Worm (Caenorhabditis elegans) whole organism, L3 larva: ENCODE results near the gene T07E3.4.

Experiments used
- ama-1 ChIP-seq: fragments of 150-350 bp; optimal IDR thresholded peaks from 2 replicates; lab custom pipeline; 2018
- mdl-1 ChIP-seq: fragments of 150-350 bp; optimal IDR thresholded peaks from 2 replicates; lab custom pipeline; 2014; ENCODE audit warnings: missing biosample characterization, missing genetic modification characterization
- nhr-25 ChIP-seq: sonication (generic microtip); optimal IDR thresholded peaks from 2 replicates; lab custom pipeline; 2017; ENCODE audit warnings: missing biosample characterization, missing genetic modification characterization
- nhr-76 ChIP-seq: fragments of 150-350 bp; sonication (generic microtip); optimal IDR thresholded peaks from 5 replicates; lab custom pipeline; 2014; ENCODE audit warnings: missing biosample characterization, missing genetic modification characterization
- sea-2 ChIP-seq: fragments of 150-350 bp; sonication (generic microtip); optimal IDR thresholded peaks from 4 replicates; lab custom pipeline; 2014; ENCODE audit warnings: missing biosample characterization, missing genetic modification reagents, missing genetic modification characterization
- skn-1 ChIP-seq: fragments of 150-350 bp; optimal IDR thresholded peaks from 2 replicates; lab custom pipeline; 2014; ENCODE audit warnings: missing biosample characterization, missing genetic modification characterization
- snpc-4 ChIP-seq: fragments of 150-350 bp; optimal IDR thresholded peaks from 2 replicates; lab custom pipeline; 2014; ENCODE audit warnings: missing biosample characterization, missing genetic modification characterization
- tbx-2 ChIP-seq: sonication (generic microtip); optimal IDR thresholded peaks from 2 replicates; lab custom pipeline; 2016; ENCODE audit warnings: mild to moderate bottlenecking, missing genetic modification characterization, missing compliant biosample characterization
- ztf-11 ChIP-seq: fragments of 150-350 bp; optimal IDR thresholded peaks from 2 replicates; lab custom pipeline; 2014; ENCODE audit warnings: missing biosample characterization, missing genetic modification characterization
- ztf-4 ChIP-seq: fragments of 150-350 bp; optimal IDR thresholded peaks from 2 replicates; lab custom pipeline; 2014; ENCODE audit warnings: missing biosample characterization, missing genetic modification characterization

- TF ChIP-seq ama-1 (lab: Kevin White, UChicago) (no peak), sea-2 (no peak), nhr-76 (tag; lab: Kevin White, UChicago) (no peak), nhr-25 (tag; lab: Kevin White, UChicago) (no peak), tbx-2 (no peak), skn-1 (no peak), ztf-11 (tag; lab: Kevin White, UChicago) (no peak), ztf-4 (tag; lab: Kevin White, UChicago) (no peak), snpc-4 (tag; lab: Kevin White, UChicago) (no peak), mdl-1 (tag; lab: Kevin White, UChicago) (no peak)
Observed at ce11 chrIII:6863901-6864300, 33.9 kb upstream of the T07E3.4 start, which contains the start of gene sma-3.
